Fruit fly (Drosophila melanogaster) whole organism, prepupa: ENCODE data around the gene CG3434.

ENCODE experiments used
- CG10631 ChIP-seq: fragments of 200-800 bp; sonication (Bioruptor generic); optimal IDR thresholded peaks from 2 replicates; lab custom pipeline; 2016; ENCODE audit warnings: missing biosample characterization, missing genetic modification characterization
- CG11294 ChIP-seq: fragments of 200-800 bp; sonication (Bioruptor generic); IDR thresholded peaks from 2 replicates; pipeline ENCODE4 v1.3.6; 2022; ENCODE audit warnings: missing biosample characterization, missing genetic modification characterization
- CG15336 ChIP-seq: fragments of 200-800 bp; sonication (Bioruptor generic); IDR thresholded peaks from 2 replicates; pipeline ENCODE4 v1.3.6; 2022; ENCODE audit warnings: missing biosample characterization, missing genetic modification characterization
- CG1621 ChIP-seq: fragments of 200-800 bp; sonication (Bioruptor generic); optimal IDR thresholded peaks from 3 replicates; lab custom pipeline; 2018; ENCODE audit warnings: missing biosample characterization, mild to moderate bottlenecking, missing genetic modification characterization
- CG16779 ChIP-seq: fragments of 200-800 bp; sonication (Bioruptor generic); optimal IDR thresholded peaks from 3 replicates; lab custom pipeline; 2017; ENCODE audit warnings: missing biosample characterization, mild to moderate bottlenecking, missing genetic modification characterization
- CG3032 ChIP-seq: fragments of 200-800 bp; optimal IDR thresholded peaks from 2 replicates; lab custom pipeline; 2019; ENCODE audit warnings: missing biosample characterization, mild to moderate bottlenecking, missing genetic modification characterization, moderate library complexity
- CG32006 ChIP-seq: fragments of 200-800 bp; sonication (Bioruptor generic); optimal IDR thresholded peaks from 3 replicates; lab custom pipeline; 2017; ENCODE audit warnings: missing biosample characterization, mild to moderate bottlenecking, missing genetic modification characterization
- CG6792 ChIP-seq: fragments of 200-800 bp; sonication (Bioruptor generic); optimal IDR thresholded peaks from 3 replicates; lab custom pipeline; 2016; ENCODE audit warnings: missing biosample characterization, missing genetic modification characterization
- Eip78C ChIP-seq: fragments of 200-800 bp; sonication (Bioruptor generic); peaks from one replicate; lab custom pipeline; 2016; ENCODE audit warnings: missing biosample characterization, missing genetic modification characterization
- Eip93F ChIP-seq: fragments of 200-800 bp; sonication (Bioruptor generic); optimal IDR thresholded peaks from 2 replicates; lab custom pipeline; 2016; ENCODE audit warnings: missing biosample characterization, mild to moderate bottlenecking, missing genetic modification characterization
- Ets96B ChIP-seq: fragments of 200-800 bp; optimal IDR thresholded peaks from 2 replicates; lab custom pipeline; 2019; ENCODE audit warnings: missing biosample characterization, mild to moderate bottlenecking, missing genetic modification characterization, moderate library complexity
- Hr4 ChIP-seq: fragments of 200-800 bp; sonication (Bioruptor generic); optimal IDR thresholded peaks from 3 replicates; lab custom pipeline; 2016; ENCODE audit warnings: missing biosample characterization, missing genetic modification characterization
- OdsH ChIP-seq: fragments of 200-800 bp; sonication (Bioruptor generic); optimal IDR thresholded peaks from 3 replicates; lab custom pipeline; 2016; ENCODE audit warnings: missing biosample characterization, missing genetic modification characterization
- Smox ChIP-seq: fragments of 200-800 bp; sonication (Bioruptor generic); optimal IDR thresholded peaks from 3 replicates; lab custom pipeline; 2016; ENCODE audit warnings: missing biosample characterization, missing genetic modification characterization
- Sox15 ChIP-seq: fragments of 200-800 bp; sonication (Bioruptor generic); optimal IDR thresholded peaks from 3 replicates; lab custom pipeline; 2016; ENCODE audit warnings: missing biosample characterization, missing genetic modification characterization
- cyc ChIP-seq: fragments of 200-800 bp; sonication (Bioruptor generic); optimal IDR thresholded peaks from 3 replicates; lab custom pipeline; 2016; ENCODE audit warnings: missing biosample characterization, missing genetic modification characterization
- eg ChIP-seq: fragments of 200-800 bp; sonication (Bioruptor generic); IDR thresholded peaks from 3 replicates; pipeline ENCODE4 v1.3.6; 2022; ENCODE audit warnings: missing biosample characterization, missing genetic modification characterization
- fd59A ChIP-seq: fragments of 200-800 bp; sonication (Bioruptor generic); optimal IDR thresholded peaks from 2 replicates; lab custom pipeline; 2017; ENCODE audit warnings: missing biosample characterization, mild to moderate bottlenecking, missing genetic modification characterization, missing genetic modification reagents
- fkh ChIP-seq: fragments of 200-800 bp; sonication (Bioruptor generic); optimal IDR thresholded peaks from 3 replicates; lab custom pipeline; 2017; ENCODE audit warnings: missing biosample characterization, mild to moderate bottlenecking, missing genetic modification characterization, moderate library complexity
- pdm3 ChIP-seq: fragments of 200-800 bp; sonication (Bioruptor generic); optimal IDR thresholded peaks from 3 replicates; lab custom pipeline; 2016; ENCODE audit warnings: missing biosample characterization, missing genetic modification characterization
- salr ChIP-seq, 2 experiments: fragments of 200-800 bp; sonication (Bioruptor generic); optimal IDR thresholded peaks; 3 replicates each; lab custom pipeline; 2016 to 2018; ENCODE audit warnings: missing biosample characterization in 2 of 2, missing genetic modification characterization in 2 of 2, mild to moderate bottlenecking in 1 of 2
- svp ChIP-seq: fragments of 200-800 bp; sonication (Bioruptor generic); peaks from one replicate; lab custom pipeline; 2016; ENCODE audit warnings: missing biosample characterization, missing genetic modification characterization
- vri ChIP-seq: fragments of 200-800 bp; sonication (Bioruptor generic); optimal IDR thresholded peaks from 3 replicates; lab custom pipeline; 2016; ENCODE audit warnings: missing biosample characterization, mild to moderate bottlenecking, missing genetic modification characterization

The CG3434 gene

DNA sequence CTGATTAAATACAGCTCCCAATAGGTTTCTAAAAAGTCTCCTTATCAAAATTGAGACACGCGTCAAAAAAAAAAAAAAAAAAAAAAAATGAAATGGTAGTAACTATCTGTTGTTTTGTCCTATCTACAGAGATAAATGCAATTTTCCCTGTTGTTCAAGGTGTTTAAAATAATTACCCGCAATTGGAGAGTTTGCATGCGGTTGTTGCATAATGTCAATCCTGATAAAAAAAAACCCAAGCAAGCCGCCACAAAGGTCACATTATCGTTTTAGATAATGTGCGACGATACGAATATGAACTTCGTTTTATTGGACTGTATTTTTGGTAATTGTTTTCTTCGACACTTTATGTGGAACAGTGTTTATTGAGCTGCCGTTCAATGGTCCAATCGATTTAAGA, 42.3 kb upstream of the CG3434 start:
- TF ChIP-seq Hr4 (no peak), vri (peak; percentile 39)

DNA sequence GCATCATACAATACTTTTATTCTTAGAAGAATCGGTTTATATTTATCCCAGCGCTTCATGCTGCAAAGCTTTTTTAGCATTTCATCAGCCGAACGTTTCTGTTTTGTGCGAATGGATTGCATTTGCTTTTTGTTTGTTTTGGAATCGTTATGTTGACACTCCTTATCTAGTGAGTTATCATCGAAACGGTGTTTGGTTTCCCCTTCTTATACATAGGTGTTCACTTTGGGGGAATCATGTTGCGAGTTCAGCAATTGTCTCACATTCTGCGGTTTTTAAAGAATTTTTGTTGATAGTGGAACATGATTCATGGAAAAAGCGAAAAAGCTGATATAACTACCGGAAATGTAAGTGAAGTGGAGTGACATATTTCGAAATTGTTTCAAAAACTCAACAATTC, 41.7 kb upstream of the CG3434 start:
- TF ChIP-seq fkh (GFP tag; lab: Kevin White, UChicago) (peak; percentile 39), OdsH (no peak)
- TF ChIP-seq, all 60 proteins: peak for 1

DNA sequence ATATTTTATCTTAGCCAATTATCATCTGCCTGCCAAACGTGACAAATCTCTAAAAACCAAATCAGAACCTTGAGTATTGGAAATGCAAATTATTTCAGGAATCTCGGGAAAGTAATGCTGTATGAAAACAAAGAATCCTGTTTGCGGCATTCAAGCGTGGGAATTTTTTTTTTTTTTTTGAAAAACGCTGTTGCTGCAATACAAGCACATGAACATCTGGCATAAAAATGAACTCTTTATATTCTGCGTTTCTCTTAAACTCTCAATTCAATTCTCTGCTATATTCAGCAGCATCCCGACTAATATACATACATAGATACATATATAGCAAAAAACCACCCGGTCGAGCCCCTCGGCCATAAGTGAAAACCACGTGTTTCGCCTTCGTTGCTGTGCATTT, 40.7 kb upstream of the CG3434 start:
- TF ChIP-seq Eip78C (GFP tag; lab: Kevin White, UChicago) = peak; percentile 23
- TF ChIP-seq svp (GFP tag; lab: Kevin White, UChicago) = no peak
- no peak for TF ChIP-seq CG32006 (GFP tag; lab: Kevin White, UChicago)
- TF ChIP-seq Eip93F (GFP tag; lab: Kevin White, UChicago) = no peak
- TF ChIP-seq salr (GFP tag; optimal IDR thresholded peaks at IDR 0.05; lab: Kevin White, UChicago) = no peak

DNA sequence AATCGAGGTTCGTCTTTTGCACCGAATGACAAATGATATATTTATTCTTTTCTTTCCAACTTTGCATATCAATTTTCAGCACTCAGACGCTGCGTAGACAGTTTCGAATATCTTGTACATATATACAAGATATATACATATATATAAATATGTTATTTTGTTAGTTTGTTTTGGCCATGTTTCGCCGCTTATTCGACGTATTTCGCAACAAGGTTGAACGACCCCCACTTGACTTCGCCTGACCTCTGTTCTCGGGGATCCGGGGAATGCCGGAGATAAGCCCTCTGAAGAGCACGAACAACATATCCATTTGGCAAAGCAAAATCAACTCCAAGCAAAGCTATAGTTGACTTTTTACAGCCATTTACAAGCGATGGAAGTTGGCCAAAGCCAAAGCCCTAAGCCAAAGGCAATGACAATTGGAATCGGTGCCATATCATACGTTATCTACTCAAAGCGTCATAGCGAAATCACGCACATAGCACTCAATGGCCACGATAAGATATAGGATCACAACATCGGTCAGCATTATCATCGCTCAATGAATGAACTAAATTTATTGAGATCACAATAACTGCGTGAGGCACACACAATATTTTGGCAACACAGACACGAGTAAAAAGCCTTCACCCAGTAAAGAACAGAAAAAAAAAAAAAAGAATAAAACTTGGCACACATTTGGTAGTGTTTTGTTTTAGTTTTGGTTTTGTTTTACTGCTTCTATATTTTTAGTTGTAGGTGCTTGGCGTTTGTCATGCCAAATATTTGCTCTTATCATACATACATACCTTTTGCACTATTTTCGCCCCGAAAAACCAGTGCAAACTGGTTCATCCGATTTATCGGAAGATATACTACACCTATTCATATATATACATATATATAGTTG, 39.6 kb upstream of the CG3434 start:
- TF ChIP-seq cyc (GFP tag; lab: Kevin White, UChicago) (no peak), svp (GFP tag; lab: Kevin White, UChicago) (peak; percentile 82), vri (peak; percentile 13), CG3032 (no peak), CG15336 (GFP tag; lab: Robert Waterston, UW) (no peak), CG1621 (tag; lab: Kevin White, UChicago) (no peak)
- TF ChIP-seq, all 60 proteins: peak for 2

DNA sequence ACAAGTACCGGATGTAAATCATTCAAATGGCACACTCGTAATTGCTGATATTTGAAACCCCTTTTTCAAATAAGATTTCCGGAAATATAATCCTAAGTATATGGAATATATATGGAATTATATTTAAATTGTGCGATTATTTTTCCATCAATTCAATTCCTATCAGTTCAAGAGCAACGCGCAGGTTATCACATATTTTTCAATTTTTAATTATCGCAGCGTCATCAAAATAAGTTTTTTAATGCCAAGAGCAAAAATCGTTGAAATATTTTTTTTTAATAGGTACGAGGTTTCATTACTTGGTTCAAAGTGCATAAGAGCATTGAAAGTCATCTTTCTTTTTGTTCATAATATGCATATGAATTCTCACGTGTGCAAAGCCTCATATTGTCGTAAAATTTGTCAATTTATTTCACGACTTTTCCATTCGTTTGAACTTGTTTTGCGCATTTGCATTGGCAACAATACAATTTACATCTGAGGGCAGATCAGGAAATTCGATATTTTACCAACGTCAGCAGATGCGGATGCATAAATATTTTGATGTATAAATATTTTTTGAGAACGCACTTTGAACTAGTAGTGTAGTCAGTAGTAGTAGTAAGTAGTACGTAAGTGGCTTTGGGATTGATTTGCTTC, 37.5 kb upstream of the CG3434 start:
- TF ChIP-seq CG3032 (no peak), Smox (GFP tag; lab: Kevin White, UChicago) (no peak), svp (GFP tag; lab: Kevin White, UChicago) (peak; percentile 90), Sox15 (GFP tag; lab: Kevin White, UChicago) (no peak), CG16779 (tag; lab: Kevin White, UChicago) (no peak)

DNA sequence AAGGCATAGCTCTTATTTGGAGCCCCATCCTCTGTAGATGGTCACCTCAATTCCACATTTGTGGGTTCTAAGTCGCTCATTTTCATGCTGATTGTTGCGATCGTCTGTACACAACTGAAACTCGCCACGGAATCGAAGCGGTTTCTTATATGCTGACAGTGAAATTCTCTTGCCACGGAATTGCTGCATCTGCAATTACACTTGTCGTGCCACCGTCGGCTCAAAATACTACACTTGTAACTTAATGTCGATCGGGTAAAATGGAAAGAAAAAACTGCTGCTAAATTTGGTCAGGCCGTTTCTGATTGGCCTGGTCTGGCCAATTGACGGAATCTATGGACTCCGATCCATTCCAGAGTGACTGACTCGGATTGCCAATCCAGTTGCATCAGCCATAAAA, 36.6 kb upstream of the CG3434 start:
- TF ChIP-seq CG1621 (tag; lab: Kevin White, UChicago) (no peak), CG15336 (GFP tag; lab: Robert Waterston, UW) (no peak), Eip78C (GFP tag; lab: Kevin White, UChicago) (no peak), CG6792 (no peak), OdsH (no peak), Hr4 (no peak), eg (no peak), pdm3 (GFP tag; lab: Kevin White, UChicago) (no peak), Ets96B (tag; lab: Kevin White, UChicago) (no peak), fd59A (GFP tag; lab: Kevin White, UChicago) (no peak), Sox15 (GFP tag; lab: Kevin White, UChicago) (no peak)

DNA sequence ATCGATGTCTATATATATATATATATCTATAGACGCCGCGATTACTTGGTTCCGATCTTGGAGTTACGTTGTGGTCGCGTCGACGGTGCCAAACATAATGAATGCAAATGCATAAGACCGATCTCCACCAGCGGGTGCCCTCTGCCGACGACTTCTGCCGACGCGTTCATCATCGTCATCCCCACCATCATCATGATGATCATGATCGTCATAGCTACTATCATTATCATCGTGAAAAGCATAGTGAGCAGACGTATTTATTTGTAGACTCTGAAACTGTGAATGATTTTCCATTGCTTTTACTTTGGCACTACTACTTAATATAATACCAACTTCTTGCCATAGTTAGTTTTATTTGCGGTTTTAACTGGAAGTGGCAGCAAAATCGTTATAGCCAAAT, 31.5 kb upstream of the CG3434 start, which contains the start of gene CG32037:
CG32037 (minus strand) TSS at position 101 of the 400 bp plus-strand sequence.
- TF ChIP-seq CG16779 (tag; lab: Kevin White, UChicago) (no peak), CG11294 (GFP tag; lab: Robert Waterston, UW) (no peak)

DNA sequence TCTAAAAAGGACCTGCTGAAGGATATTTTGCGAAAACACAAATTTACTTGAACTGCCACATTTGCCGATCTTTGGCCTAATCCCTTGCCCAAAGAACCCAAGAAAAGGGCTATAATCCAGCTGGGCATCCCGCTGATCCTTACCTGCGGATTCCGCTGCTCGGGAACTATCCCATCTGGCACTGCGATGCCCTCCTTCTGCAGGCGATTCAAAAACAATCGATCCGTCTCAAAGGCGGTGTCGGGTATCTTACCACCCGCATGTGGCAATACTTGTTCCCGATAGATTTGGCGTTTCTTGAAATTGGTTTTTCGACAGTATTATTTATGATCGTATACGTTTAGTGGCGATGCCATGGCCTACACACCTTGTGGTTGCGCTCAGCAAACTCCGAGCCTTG, 30.7 kb upstream of the CG3434 start:
- TF ChIP-seq CG16779 (tag; lab: Kevin White, UChicago) (no peak), CG10631 (GFP tag; lab: Kevin White, UChicago) (no peak), Eip78C (GFP tag; lab: Kevin White, UChicago) (no peak)
